Worm (Caenorhabditis elegans): ENCODE results near the gene lin-8.

- TF ChIP-seq unc-62 (GFP tag; optimal IDR thresholded peaks at IDR 0.05) (no peak), F10E7.11 (tag; optimal IDR thresholded peaks at IDR 0.05) (no peak), ama-1 (optimal IDR thresholded peaks at IDR 0.05) (no peak), ama-1 (GFP tag; optimal IDR thresholded peaks at IDR 0.05) (no peak), pha-4 (tag; optimal IDR thresholded peaks at IDR 0.05) (no peak), Y67H2A.10 (GFP tag; conservative IDR thresholded peaks at IDR 0.05) (no peak), ztf-3 (GFP tag; optimal IDR thresholded peaks at IDR 0.05) (no peak), ets-4 (GFP tag; optimal IDR thresholded peaks at IDR 0.05) (no peak), sea-2 (GFP tag; IDR thresholded peaks at IDR 0.05) (no peak)
These were observed 18.1 kb upstream of the lin-8 start, which contains the start of the genes B0454.26 and B0454.5 for ce11 chrII:3038453-3038909.
